Worm (Caenorhabditis elegans) whole organism, dauer: ENCODE results near the gene srh-25.

Experiments
- unc-62 ChIP-seq: sonication (generic microtip); optimal IDR thresholded peaks from 2 replicates; lab custom pipeline; 2017; ENCODE audit warnings: missing biosample characterization, missing genetic modification reagents, missing genetic modification characterization

srh-25 gene

DNA sequence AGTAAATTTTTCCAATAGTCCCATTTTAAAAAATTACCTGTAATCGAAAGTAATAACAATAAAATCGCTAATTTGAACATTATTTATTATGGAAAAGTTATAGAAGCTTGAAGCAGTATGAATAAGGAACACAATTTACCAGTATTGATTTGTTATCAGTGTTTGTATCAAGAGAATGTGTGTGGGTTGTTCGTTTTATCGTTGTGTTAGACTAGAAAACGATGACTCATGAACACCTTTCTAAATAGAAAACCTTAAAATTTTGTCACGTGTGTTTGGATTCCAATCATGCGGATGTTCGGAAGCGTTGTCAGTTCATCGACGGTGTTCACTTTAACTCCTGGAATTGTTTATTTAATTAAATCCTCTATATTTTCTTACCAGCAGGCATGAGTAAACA lies 1.5 kb downstream of the srh-25 start, which contains the start of gene C54D10.13:
Gene C54D10.13 (minus strand): TSS at position 179 of the 400 bp plus-strand sequence.
- no peak for TF ChIP-seq unc-62 (GFP tag; lab: Kevin White, UChicago)

DNA sequence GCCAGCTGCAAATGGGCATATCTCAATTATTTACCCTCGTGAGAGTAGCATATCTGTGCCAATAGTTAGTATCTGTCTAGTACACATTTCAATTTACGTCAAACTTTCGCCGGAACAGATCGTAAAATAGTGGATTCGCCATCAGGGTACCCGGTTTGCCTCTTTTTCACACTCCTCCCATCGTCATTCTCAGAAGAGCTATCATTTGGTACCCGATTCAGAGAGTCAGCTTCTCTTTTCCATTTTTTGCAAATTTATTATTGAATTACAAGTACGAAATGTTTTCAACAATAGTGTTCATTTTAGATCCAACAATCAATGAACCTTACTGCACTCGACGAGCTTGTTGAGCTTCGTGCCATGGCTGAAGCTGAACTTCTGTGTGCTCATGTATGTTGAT lies 4.6 kb downstream of the srh-25 start, which contains the start of gene C54D10.5:
Gene C54D10.5 (plus strand): TSS at position 301 of the 400 bp plus-strand sequence.
- TF ChIP-seq unc-62 (GFP tag; lab: Kevin White, UChicago), result no peak

DNA sequence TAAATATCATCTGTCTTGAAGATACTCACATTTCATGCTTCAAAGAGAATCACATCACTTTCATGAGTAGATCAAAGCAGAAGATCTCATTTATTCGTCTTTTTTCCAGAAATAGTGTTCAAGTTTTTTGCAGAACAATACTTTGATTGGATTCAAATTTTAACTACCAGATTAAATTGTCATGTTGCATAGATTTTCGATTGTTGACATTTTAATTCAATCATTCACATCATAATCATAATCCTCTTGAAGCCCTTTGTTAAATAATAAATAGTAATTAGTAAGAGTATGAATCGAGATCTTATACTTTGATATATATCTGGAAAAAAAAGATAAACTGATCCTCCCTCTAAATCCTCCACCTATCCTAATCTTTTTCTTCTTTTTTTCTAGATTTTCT lies 5.8 kb downstream of the srh-25 start:
- TF ChIP-seq unc-62 (GFP tag; lab: Kevin White, UChicago), result no peak

DNA sequence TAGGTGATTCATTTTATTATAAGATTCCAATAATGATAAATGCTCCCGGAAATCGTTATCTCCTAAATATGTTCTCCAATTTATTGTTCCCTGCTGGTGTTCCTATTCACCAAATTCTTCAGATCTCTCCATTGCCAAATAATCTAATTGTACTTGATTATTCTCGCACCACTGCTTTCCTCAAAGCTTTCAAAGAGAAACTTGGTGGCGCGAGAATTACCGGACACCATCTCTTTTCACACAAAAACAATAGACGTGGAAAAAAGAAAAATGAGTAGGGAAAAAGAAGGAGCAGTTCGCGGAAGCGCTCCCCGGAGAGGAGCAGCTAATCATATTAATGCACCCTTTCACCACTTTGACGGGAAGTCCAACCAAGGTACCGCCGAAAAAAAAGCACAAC lies 12.3 kb downstream of the srh-25 start:
- no peak for TF ChIP-seq unc-62 (GFP tag; lab: Kevin White, UChicago)

DNA sequence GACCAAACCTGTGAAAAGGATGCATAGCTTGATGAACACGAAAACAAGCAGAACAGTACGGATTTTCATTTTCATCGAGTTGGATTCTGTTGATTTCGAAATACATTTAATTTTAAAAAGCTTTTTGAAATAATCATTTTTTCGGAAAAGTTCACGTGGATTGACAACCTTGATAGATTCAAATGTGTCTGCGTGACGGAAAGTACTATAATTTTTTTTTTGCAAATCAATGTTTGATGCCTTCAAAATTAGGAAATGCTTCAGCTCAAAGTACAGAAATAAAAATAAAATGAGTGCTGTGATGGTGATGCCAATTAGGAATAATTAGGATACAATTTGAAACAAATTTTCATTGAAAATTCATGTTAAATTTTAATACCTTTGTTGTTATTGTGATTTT lies 12.8 kb downstream of the srh-25 start, which contains the start of gene C54D10.4:
Gene C54D10.4 (minus strand): TSS at position 101 of the 400 bp plus-strand sequence.
- no peak for TF ChIP-seq unc-62 (GFP tag; lab: Kevin White, UChicago)

DNA sequence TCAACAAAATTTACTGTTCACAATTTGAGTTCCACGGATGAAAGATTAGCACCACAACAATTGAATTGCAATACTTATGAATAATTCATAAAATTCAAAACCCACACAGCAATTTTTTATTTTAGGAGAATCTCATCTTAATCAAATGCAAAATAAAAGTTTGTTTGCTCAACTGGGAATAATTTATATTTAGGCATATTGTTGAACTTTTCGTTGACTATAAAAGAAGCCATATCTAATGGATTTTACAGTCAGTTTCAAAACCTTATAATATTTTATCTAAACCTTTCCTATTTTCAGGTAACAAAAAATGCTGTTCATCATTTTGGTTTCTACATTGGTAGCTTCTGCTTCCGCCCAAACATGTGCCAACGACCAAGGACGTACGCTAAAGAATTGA lies 15.3 kb downstream of the srh-25 start, which contains the start of gene C54D10.3:
Gene C54D10.3 (plus strand): TSS at position 301 of the 400 bp plus-strand sequence.
- TF ChIP-seq unc-62 (GFP tag; lab: Kevin White, UChicago), result no peak

DNA sequence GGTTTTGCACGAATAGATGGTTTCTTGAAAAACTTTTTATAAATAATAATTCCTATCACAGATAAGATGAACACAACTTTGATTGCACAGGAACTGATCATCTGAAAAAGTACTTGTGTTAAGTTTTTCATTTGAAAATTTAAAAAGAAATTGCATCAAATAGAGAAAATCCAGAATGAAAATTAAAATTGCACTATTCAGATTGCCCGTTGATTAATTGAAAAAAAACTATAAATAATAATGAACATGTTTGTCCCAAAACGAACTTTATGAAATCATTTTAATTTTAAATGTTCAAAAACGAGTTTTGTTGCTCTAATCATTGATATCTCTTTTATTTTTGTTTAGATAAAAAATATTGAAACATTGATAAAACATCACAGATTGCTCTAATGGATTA lies 16.3 kb downstream of the srh-25 start, which contains the start of gene cdr-3:
Gene cdr-3 (minus strand): TSS at position 101 of the 400 bp plus-strand sequence.
- TF ChIP-seq unc-62 (GFP tag; lab: Kevin White, UChicago), result no peak

DNA sequence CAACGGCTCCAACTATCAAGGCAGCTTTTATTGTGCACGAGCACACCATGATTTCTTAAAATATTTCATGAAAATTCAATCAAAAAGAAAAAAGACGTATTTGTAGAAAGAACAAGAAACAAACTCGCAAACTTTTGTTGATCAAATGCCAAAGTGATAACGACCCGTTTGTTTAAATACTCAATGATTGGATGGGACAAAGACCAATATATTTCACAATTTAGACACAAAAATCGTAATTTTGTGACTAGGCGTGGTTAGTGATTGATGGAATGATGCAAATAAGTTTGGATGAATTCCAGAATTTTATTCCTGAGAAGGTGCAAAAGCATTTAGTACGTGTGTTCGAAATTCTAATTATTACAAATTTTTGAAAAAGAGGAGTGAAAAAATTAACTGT lies 18.0 kb downstream of the srh-25 start, which contains the start of gene cdr-2:
Gene cdr-2 (minus strand): TSS at position 54 of the 400 bp plus-strand sequence.
- TF ChIP-seq unc-62 (GFP tag; lab: Kevin White, UChicago), result no peak

DNA sequence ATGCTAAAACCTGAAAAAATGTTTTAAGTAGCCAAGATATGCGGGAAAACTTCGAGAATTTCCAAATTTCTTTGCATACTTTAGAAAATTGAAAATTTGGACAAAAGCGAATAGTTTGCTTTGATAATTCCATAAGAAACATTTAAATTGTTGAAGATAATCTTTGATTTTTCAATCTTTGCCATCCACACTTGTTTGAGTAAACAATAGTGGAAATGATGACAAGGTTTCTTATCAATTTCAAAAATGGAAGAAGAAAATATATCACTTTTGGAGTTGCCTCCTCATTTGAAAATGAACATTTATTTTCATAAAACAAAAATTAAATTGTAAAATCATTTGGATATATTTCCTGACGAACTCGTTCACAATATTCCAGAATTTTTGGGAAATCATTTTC lies 19.3 kb downstream of the srh-25 start:
- TF ChIP-seq unc-62 (GFP tag; lab: Kevin White, UChicago), result no peak

DNA sequence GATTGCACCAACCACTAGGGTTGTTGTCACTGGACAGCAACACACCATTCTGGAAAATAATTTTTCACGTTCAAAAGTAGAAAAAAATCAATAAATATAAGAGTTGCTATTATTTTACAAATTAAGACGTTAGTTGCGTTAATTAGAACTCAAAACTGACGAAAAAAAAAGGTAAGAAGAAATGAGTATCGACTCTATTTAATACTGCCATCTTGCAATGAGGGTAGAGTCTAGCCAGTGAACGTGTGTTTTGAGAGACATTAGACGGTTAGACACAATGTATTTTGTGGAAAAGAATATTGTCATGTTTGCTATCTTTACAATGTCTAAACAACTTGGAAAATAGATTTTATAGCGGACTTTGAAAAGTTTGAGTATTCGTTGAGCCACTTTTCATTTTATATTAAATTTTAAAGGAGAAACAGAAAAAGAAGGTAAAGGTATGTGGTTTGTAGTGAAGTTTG lies 19.9 kb downstream of the srh-25 start, which contains the start of gene cdr-6:
Gene cdr-6 (minus strand): TSS at position 51 of the 464 bp plus-strand sequence.
- no peak for TF ChIP-seq unc-62 (GFP tag; lab: Kevin White, UChicago)

DNA sequence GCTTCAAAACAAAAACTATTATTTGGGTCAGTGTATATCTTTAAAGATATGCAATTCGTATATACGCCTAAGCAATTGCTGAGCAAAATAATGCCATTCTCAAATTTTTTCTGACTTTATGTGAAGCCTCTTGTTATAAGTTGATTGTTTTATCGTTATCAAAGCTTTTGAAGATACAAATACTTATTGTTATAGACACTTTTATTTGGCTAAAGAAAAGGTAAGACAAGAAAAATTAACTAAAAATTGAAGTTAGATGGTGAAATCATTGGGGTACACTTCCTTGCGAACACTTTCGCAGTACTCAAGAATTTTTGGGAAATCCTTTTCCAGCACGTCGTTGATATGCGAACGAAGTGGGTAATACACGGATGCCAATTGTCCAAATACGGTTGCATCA lies 21.3 kb downstream of the srh-25 start:
- TF ChIP-seq unc-62 (GFP tag; lab: Kevin White, UChicago), result no peak

DNA sequence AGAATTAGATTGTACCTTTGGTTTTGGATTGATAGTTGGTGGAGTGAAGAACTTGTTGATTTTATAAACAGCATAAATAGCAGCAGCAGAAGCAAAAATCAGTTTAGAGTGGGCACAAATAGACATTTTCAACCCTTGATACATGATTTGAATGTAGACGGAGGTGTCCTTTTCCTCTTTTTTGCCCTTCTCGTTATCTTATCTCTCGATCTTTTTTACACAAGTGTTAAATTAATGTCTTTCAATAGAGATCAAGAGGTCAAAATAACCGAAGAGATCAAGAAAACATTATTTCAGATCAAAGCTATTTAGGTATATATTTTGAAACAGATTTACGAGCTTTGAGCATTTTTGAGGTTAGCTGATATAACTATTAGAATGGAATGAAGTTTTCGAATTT lies 21.7 kb downstream of the srh-25 start, which contains the start of gene cdr-7:
Gene cdr-7 (minus strand): TSS at position 205 of the 400 bp plus-strand sequence.
- TF ChIP-seq unc-62 (GFP tag; lab: Kevin White, UChicago), result no peak

DNA sequence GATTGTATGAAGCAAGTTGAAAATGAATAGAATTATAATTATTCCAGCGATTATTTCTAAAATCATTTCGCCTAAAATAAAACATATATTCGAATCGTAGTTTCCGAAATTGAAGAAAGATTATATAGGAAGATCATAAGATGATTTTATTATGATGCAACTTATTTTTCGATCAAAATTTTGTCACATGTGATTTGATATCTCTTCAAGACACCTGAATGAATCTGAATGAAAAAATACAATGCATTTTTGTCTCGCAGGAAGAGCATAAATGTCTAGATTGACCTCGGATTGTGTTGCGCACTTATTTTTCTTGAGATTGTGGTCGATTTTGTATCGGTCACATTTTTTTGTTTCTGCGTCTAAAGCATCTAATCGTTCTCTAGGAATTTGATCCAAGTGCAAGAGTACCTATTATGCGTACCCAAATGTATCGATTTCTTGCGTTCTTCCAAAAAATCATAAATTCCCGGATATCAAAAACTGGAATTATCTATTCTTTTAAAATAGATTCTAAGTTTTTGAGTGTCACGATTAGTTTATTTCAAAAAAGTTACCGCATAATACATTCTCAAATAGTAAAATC lies 23.1 kb downstream of the srh-25 start, which contains the start of gene hrg-2:
Gene hrg-2 (minus strand): TSS at position 98 of the 586 bp plus-strand sequence.
- no peak for TF ChIP-seq unc-62 (GFP tag; lab: Kevin White, UChicago)

DNA sequence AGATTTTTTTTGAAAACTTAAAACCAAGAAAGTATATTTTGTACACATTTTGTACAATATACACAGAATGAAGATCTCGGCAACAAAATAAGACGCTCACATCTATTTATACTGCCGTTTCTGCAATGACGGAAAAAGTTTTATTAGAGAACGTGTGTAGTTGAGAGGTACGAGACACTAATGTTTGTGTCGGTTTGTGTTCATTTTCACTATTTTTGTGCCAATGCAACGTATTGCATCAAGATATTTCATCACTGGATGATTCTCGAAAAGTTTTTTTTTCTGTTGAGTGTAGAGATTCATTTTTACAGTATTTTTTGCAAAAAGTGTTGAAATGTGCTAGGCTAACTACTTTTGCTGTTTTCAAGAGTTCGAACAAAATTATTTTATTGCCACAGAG lies 24.6 kb downstream of the srh-25 start:
- no peak for TF ChIP-seq unc-62 (GFP tag; lab: Kevin White, UChicago)

DNA sequence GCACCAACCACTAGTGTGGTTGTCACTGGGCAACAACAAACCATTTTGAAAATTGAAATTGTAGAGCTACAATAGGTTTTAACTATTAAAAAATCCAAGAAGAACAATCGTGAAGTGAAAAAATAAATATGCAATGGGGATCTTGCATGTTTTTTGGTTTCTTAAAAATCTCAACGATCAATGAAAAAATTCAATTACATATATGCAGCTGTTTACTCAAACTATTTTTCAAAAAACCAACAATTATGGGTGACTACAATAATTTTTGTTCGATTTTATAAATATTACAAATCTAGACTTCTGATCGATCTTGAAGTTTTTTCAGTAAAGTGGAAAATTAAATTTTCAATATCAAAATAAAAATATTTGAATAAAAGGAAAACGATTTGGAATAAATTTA lies 25.1 kb downstream of the srh-25 start, which contains the start of gene cdr-4:
Gene cdr-4 (minus strand): TSS at position 101 of the 400 bp plus-strand sequence.
- no peak for TF ChIP-seq unc-62 (GFP tag; lab: Kevin White, UChicago)

DNA sequence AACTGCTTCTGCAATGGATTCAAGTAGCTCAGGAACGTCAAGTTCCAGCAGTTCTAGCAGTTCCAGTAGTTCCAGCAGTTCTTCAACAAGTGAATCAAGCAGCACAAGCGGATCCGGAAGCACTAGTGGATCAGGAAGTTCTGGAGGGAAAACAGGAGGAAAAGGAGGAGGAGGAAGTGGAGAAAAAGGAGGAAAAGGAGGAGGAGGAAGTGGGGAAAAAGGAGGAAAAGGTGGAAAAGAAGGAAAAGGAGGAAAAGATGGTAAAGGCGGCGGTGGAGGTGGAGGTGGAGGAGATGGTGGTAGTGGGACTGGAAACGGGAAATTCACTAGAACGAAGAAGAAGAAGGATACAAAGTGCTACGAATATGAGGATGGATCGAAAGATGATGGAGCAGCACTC lies 27.1 kb downstream of the srh-25 start:
- TF ChIP-seq unc-62 (GFP tag; lab: Kevin White, UChicago), result no peak

DNA sequence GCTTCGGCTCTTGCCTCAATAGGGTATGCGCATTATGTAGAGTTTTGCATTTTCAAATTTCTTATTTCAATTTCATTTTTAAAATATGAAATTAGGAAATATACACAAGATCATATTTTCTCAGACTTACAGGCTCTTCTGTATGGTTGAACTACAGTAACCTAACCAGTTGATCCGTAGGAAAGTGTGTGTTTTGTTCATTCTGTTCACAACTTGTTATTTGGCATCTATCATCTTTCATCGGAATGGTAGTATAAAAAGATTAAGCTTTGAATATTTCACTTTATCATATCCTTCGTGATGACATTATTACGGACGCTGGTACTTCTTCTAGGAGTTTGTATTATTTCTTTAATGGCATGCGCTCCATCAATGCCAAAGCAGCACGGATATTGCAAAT lies 27.7 kb downstream of the srh-25 start, which contains the start of gene K01D12.10:
Gene K01D12.10 (plus strand): TSS at position 301 of the 400 bp plus-strand sequence.
- no peak for TF ChIP-seq unc-62 (GFP tag; lab: Kevin White, UChicago)
